Worm (Caenorhabditis elegans): ENCODE data around the gene brf-1.

Gene brf-1

ce11 chrII:7305558-7305957 lies at the start of gene brf-1:
TSS of gene brf-1 (plus strand) at chrII:7305858.
- TF ChIP-seq flt-1 (GFP tag; IDR thresholded peaks at IDR 0.05) (no peak), hmg-4 (GFP tag; optimal IDR thresholded peaks at IDR 0.05) (no peak), B0310.2 (tag; optimal IDR thresholded peaks at IDR 0.05) (no peak), hmbx-1 (tag; optimal IDR thresholded peaks at IDR 0.05) (no peak), tra-4 (tag; optimal IDR thresholded peaks at IDR 0.05) (no peak), tbx-37 (GFP tag; conservative IDR thresholded peaks at IDR 0.05) (no peak), F13C5.2 (tag; optimal IDR thresholded peaks at IDR 0.05) (no peak), sea-1 (GFP tag; conservative IDR thresholded peaks at IDR 0.05) (no peak), pes-1 (GFP tag; IDR thresholded peaks at IDR 0.05) (no peak), hnd-1 (tag; optimal IDR thresholded peaks at IDR 0.05) (no peak), ceh-13 (GFP tag; optimal IDR thresholded peaks at IDR 0.05) (no peak)

- TF ChIP-seq hnd-1 (tag; optimal IDR thresholded peaks at IDR 0.05) (no peak), tbx-11 (GFP tag; IDR thresholded peaks at IDR 0.05) (no peak), scrt-1 (GFP tag; IDR thresholded peaks at IDR 0.05) (no peak), tbx-37 (GFP tag; conservative IDR thresholded peaks at IDR 0.05) (no peak), pes-1 (GFP tag; IDR thresholded peaks at IDR 0.05) (no peak), F13C5.2 (tag; optimal IDR thresholded peaks at IDR 0.05) (no peak), ets-7 (tag; optimal IDR thresholded peaks at IDR 0.05) (no peak), flt-1 (GFP tag; IDR thresholded peaks at IDR 0.05) (no peak), sea-1 (GFP tag; conservative IDR thresholded peaks at IDR 0.05) (no peak), ama-1 (optimal IDR thresholded peaks at IDR 0.05) (no peak), ceh-13 (GFP tag; optimal IDR thresholded peaks at IDR 0.05) (no peak), tra-4 (tag; optimal IDR thresholded peaks at IDR 0.05) (no peak), aly-1 (tag; optimal IDR thresholded peaks at IDR 0.05) (no peak)
Observed at ce11 chrII:7261854-7262253, 43.8 kb upstream of the brf-1 start, which contains the start of gene C30G12.4. TSS of gene C30G12.4 (plus strand) at chrII:7262154.

- TF ChIP-seq ceh-13 (GFP tag; optimal IDR thresholded peaks at IDR 0.05) (no peak), ama-1 (optimal IDR thresholded peaks at IDR 0.05) (no peak), ets-7 (tag; optimal IDR thresholded peaks at IDR 0.05) (no peak)
Observed at ce11 chrII:7264675-7265074, 41.0 kb upstream of the brf-1 start.

ce11 chrII:7269783-7270182 lies 35.9 kb upstream of the brf-1 start:
- TF ChIP-seq F13C5.2 (tag; optimal IDR thresholded peaks at IDR 0.05) (no peak), B0310.2 (tag; optimal IDR thresholded peaks at IDR 0.05) (no peak), pes-1 (GFP tag; IDR thresholded peaks at IDR 0.05) (no peak), hnd-1 (tag; optimal IDR thresholded peaks at IDR 0.05) (no peak), hmbx-1 (tag; optimal IDR thresholded peaks at IDR 0.05) (no peak), hmg-4 (GFP tag; optimal IDR thresholded peaks at IDR 0.05) (no peak), scrt-1 (GFP tag; IDR thresholded peaks at IDR 0.05) (no peak), sea-1 (GFP tag; conservative IDR thresholded peaks at IDR 0.05) (no peak), tbx-37 (GFP tag; conservative IDR thresholded peaks at IDR 0.05) (no peak), flt-1 (GFP tag; IDR thresholded peaks at IDR 0.05) (no peak), ceh-13 (GFP tag; optimal IDR thresholded peaks at IDR 0.05) (no peak), tra-4 (tag; optimal IDR thresholded peaks at IDR 0.05) (no peak), aly-1 (tag; optimal IDR thresholded peaks at IDR 0.05) (no peak), ama-1 (optimal IDR thresholded peaks at IDR 0.05) (no peak), ceh-36 (tag; optimal IDR thresholded peaks at IDR 0.05) (no peak), tbx-11 (GFP tag; IDR thresholded peaks at IDR 0.05) (no peak), ets-7 (tag; optimal IDR thresholded peaks at IDR 0.05) (no peak)

- TF ChIP-seq sea-1 (GFP tag; conservative IDR thresholded peaks at IDR 0.05) (no peak), hmbx-1 (tag; optimal IDR thresholded peaks at IDR 0.05) (no peak), ama-1 (optimal IDR thresholded peaks at IDR 0.05) (no peak), flt-1 (GFP tag; IDR thresholded peaks at IDR 0.05) (no peak), hmg-4 (GFP tag; optimal IDR thresholded peaks at IDR 0.05) (no peak), hnd-1 (tag; optimal IDR thresholded peaks at IDR 0.05) (no peak), aly-1 (tag; optimal IDR thresholded peaks at IDR 0.05) (no peak), tbx-11 (GFP tag; IDR thresholded peaks at IDR 0.05) (no peak), ceh-13 (GFP tag; optimal IDR thresholded peaks at IDR 0.05) (no peak), B0310.2 (tag; optimal IDR thresholded peaks at IDR 0.05) (no peak), scrt-1 (GFP tag; IDR thresholded peaks at IDR 0.05) (no peak), ceh-36 (tag; optimal IDR thresholded peaks at IDR 0.05) (no peak), pes-1 (GFP tag; IDR thresholded peaks at IDR 0.05) (no peak), tbx-37 (GFP tag; conservative IDR thresholded peaks at IDR 0.05) (no peak), F13C5.2 (tag; optimal IDR thresholded peaks at IDR 0.05) (no peak), tra-4 (tag; optimal IDR thresholded peaks at IDR 0.05) (no peak), ets-7 (tag; optimal IDR thresholded peaks at IDR 0.05) (no peak)
Observed at ce11 chrII:7272513-7272912, 33.1 kb upstream of the brf-1 start.

ce11 chrII:7273517-7273916 lies 32.1 kb upstream of the brf-1 start:
- TF ChIP-seq hmbx-1 (tag; optimal IDR thresholded peaks at IDR 0.05), result no peak
- no peak for TF ChIP-seq tbx-11 (GFP tag; IDR thresholded peaks at IDR 0.05)
- no peak for TF ChIP-seq tra-4 (tag; optimal IDR thresholded peaks at IDR 0.05)
- no peak for TF ChIP-seq tbx-37 (GFP tag; conservative IDR thresholded peaks at IDR 0.05)
- no peak for TF ChIP-seq ama-1 (optimal IDR thresholded peaks at IDR 0.05)
- no peak for TF ChIP-seq aly-1 (tag; optimal IDR thresholded peaks at IDR 0.05)
- no peak for TF ChIP-seq sea-1 (GFP tag; conservative IDR thresholded peaks at IDR 0.05)
- TF ChIP-seq scrt-1 (GFP tag; IDR thresholded peaks at IDR 0.05), result no peak
- TF ChIP-seq flt-1 (GFP tag; IDR thresholded peaks at IDR 0.05), result no peak
- TF ChIP-seq hmg-4 (GFP tag; optimal IDR thresholded peaks at IDR 0.05), result no peak
- TF ChIP-seq ceh-13 (GFP tag; optimal IDR thresholded peaks at IDR 0.05), result no peak

ce11 chrII:7277257-7277656 lies 28.4 kb upstream of the brf-1 start:
- TF ChIP-seq sea-1 (GFP tag; conservative IDR thresholded peaks at IDR 0.05) (no peak), pes-1 (GFP tag; IDR thresholded peaks at IDR 0.05) (no peak), F13C5.2 (tag; optimal IDR thresholded peaks at IDR 0.05) (no peak), hmg-4 (GFP tag; optimal IDR thresholded peaks at IDR 0.05) (no peak), hmbx-1 (tag; optimal IDR thresholded peaks at IDR 0.05) (no peak), scrt-1 (GFP tag; IDR thresholded peaks at IDR 0.05) (no peak), aly-1 (tag; optimal IDR thresholded peaks at IDR 0.05) (no peak), flt-1 (GFP tag; IDR thresholded peaks at IDR 0.05) (no peak), tbx-37 (GFP tag; conservative IDR thresholded peaks at IDR 0.05) (no peak), hnd-1 (tag; optimal IDR thresholded peaks at IDR 0.05) (no peak), ceh-36 (tag; optimal IDR thresholded peaks at IDR 0.05) (no peak)
